Worm (Caenorhabditis elegans) whole organism, young adult: Measurements from ENCODE around the gene C25E10.12.

Experiments
- B0035.1 ChIP-seq: sonication (generic microtip); optimal IDR thresholded peaks from 2 replicates; lab custom pipeline; 2016; ENCODE audit warnings: missing genetic modification characterization, mild to moderate bottlenecking, missing compliant biosample characterization, missing genotype, missing genetic modification reagents
- C06A6.2 ChIP-seq: fragments of 200-800 bp; sonication (Bioruptor generic); conservative IDR thresholded peaks from 2 replicates; pipeline ENCODE4 v1.3.6; 2022; ENCODE audit warnings: missing genetic modification characterization, missing compliant biosample characterization
- C17E4.6 ChIP-seq: fragments of 200-800 bp; sonication (Bioruptor generic); IDR thresholded peaks from 2 replicates; pipeline ENCODE4 v1.3.6; 2022; ENCODE audit warnings: missing genetic modification reagents, missing genetic modification characterization, missing compliant biosample characterization
- D2030.7 ChIP-seq: fragments of 200-800 bp; sonication (Bioruptor generic); IDR thresholded peaks from 2 replicates; pipeline ENCODE4 v1.3.6; 2022; ENCODE audit warnings: missing genetic modification reagents, missing genetic modification characterization, missing compliant biosample characterization
- F39B2.1 ChIP-seq: fragments of 200-800 bp; sonication (Bioruptor generic); IDR thresholded peaks from 2 replicates; pipeline ENCODE4 v1.3.6; 2022; ENCODE audit warnings: missing genetic modification reagents, missing genetic modification characterization, missing compliant biosample characterization
- F52B5.7 ChIP-seq: sonication (generic microtip); optimal IDR thresholded peaks from 2 replicates; lab custom pipeline; 2016; ENCODE audit warnings: mild to moderate bottlenecking, missing genetic modification characterization, missing compliant biosample characterization
- T26A5.8 ChIP-seq: sonication (generic microtip); optimal IDR thresholded peaks from 2 replicates; lab custom pipeline; 2016; ENCODE audit warnings: missing genetic modification characterization, missing compliant biosample characterization
- Y53G8AR.9 ChIP-seq: fragments of 200-800 bp; sonication (Bioruptor generic); conservative IDR thresholded peaks from 2 replicates; pipeline ENCODE4 v1.3.6; 2022; ENCODE audit warnings: missing genetic modification reagents, missing genetic modification characterization, missing compliant biosample characterization
- attf-6 ChIP-seq: fragments of 200-800 bp; sonication (Bioruptor generic); IDR thresholded peaks from 2 replicates; pipeline ENCODE4 v1.3.6; 2022; ENCODE audit warnings: missing genetic modification reagents, missing genetic modification characterization, missing compliant biosample characterization
- cebp-1 ChIP-seq, 2 experiments: fragments of 200-800 bp in 1 of 2; sonication (Bioruptor generic) in 1 of 2; sonication (generic microtip) in 1 of 2; IDR thresholded peaks in 1 of 2; optimal IDR thresholded peaks in 1 of 2; 2 replicates each; pipeline versions ENCODE4 v1.3.6 to Lab custom; 2017 to 2022; ENCODE audit warnings: missing compliant biosample characterization in 2 of 2, missing genetic modification characterization in 2 of 2, mild to moderate bottlenecking in 1 of 2, missing genetic modification reagents in 1 of 2, moderate library complexity in 1 of 2
- ceh-91 ChIP-seq: fragments of 200-800 bp; sonication (Bioruptor generic); IDR thresholded peaks from 2 replicates; pipeline ENCODE4 v1.3.6; 2022; ENCODE audit warnings: missing genetic modification reagents, missing genetic modification characterization, missing compliant biosample characterization
- chd-7 ChIP-seq: sonication (generic microtip); optimal IDR thresholded peaks from 2 replicates; lab custom pipeline; 2016; ENCODE audit warnings: mild to moderate bottlenecking, missing genetic modification characterization, moderate library complexity, missing compliant biosample characterization
- dox-1 ChIP-seq: fragments of 200-800 bp; sonication (Bioruptor generic); IDR thresholded peaks from 2 replicates; pipeline ENCODE4 v1.3.6; 2022; ENCODE audit warnings: missing genetic modification reagents, missing genetic modification characterization, missing compliant biosample characterization
- dpl-1 ChIP-seq: fragments of 150-350 bp; optimal IDR thresholded peaks from 2 replicates; lab custom pipeline; 2014; ENCODE audit warnings: missing biosample characterization, missing genetic modification reagents, missing genetic modification characterization
- egl-44 ChIP-seq: fragments of 200-800 bp; sonication (Bioruptor generic); IDR thresholded peaks from 2 replicates; pipeline ENCODE4 v1.3.6; 2022; ENCODE audit warnings: missing genetic modification reagents, missing genetic modification characterization, missing compliant biosample characterization
- egrh-3 ChIP-seq: fragments of 200-800 bp; sonication (Bioruptor generic); IDR thresholded peaks from 2 replicates; pipeline ENCODE4 v1.3.6; 2022; ENCODE audit warnings: missing genetic modification reagents, missing genetic modification characterization, missing compliant biosample characterization
- ekl-4 ChIP-seq: fragments of 200-800 bp; sonication (Bioruptor generic); IDR thresholded peaks from 2 replicates; pipeline ENCODE4 v1.3.6; 2022; ENCODE audit warnings: missing genetic modification reagents, missing genetic modification characterization, missing compliant biosample characterization
- gei-17 ChIP-seq: fragments of 200-800 bp; sonication (Bioruptor generic); optimal IDR thresholded peaks from 2 replicates; lab custom pipeline; 2018; ENCODE audit warnings: mild to moderate bottlenecking, missing genetic modification characterization, missing compliant biosample characterization
- hlh-12 ChIP-seq: sonication (generic microtip); optimal IDR thresholded peaks from 2 replicates; lab custom pipeline; 2016; ENCODE audit warnings: missing genetic modification characterization, missing compliant biosample characterization
- lag-1 ChIP-seq: fragments of 200-800 bp; sonication (Bioruptor generic); IDR thresholded peaks from 2 replicates; pipeline ENCODE4 v1.3.6; 2022; ENCODE audit warnings: missing genetic modification reagents, missing genetic modification characterization, missing compliant biosample characterization
- lir-1 ChIP-seq: fragments of 200-800 bp; sonication (Bioruptor generic); conservative IDR thresholded peaks from 2 replicates; pipeline ENCODE4 v1.3.6; 2022; ENCODE audit warnings: missing genetic modification reagents, missing genetic modification characterization, missing compliant biosample characterization
- madf-6 ChIP-seq: fragments of 200-800 bp; sonication (Bioruptor generic); IDR thresholded peaks from 2 replicates; pipeline ENCODE4 v1.3.6; 2022; ENCODE audit warnings: missing genetic modification reagents, missing genetic modification characterization, missing compliant biosample characterization
- mel-28 ChIP-seq: sonication (generic microtip); optimal IDR thresholded peaks from 2 replicates; lab custom pipeline; 2016; ENCODE audit warnings: borderline replicate concordance, mild to moderate bottlenecking, missing genetic modification characterization, missing compliant biosample characterization
- mes-4 ChIP-seq: sonication (generic microtip); optimal IDR thresholded peaks from 2 replicates; lab custom pipeline; 2016; ENCODE audit warnings: missing genotype, missing genetic modification characterization, missing compliant biosample characterization
- nfya-1 ChIP-seq: sonication (generic microtip); optimal IDR thresholded peaks from 2 replicates; lab custom pipeline; 2017; ENCODE audit warnings: antibody characterized with exemption, missing compliant biosample characterization, missing genetic modification characterization, borderline replicate concordance; ENCODE audit not compliant: insufficient read depth
- nhr-179 ChIP-seq: sonication (generic microtip); optimal IDR thresholded peaks from 2 replicates; lab custom pipeline; 2016; ENCODE audit warnings: mild to moderate bottlenecking, missing genetic modification characterization, missing compliant biosample characterization
- snpc-1.1 ChIP-seq: sonication (generic microtip); optimal IDR thresholded peaks from 2 replicates; lab custom pipeline; 2017; ENCODE audit warnings: missing genetic modification characterization, mild to moderate bottlenecking, missing compliant biosample characterization, antibody characterized with exemption, moderate library complexity, missing genotype, missing genetic modification reagents; ENCODE audit not compliant: insufficient read depth
- snpc-4 ChIP-seq, 5 experiments: fragments of 150-350 bp in 1 of 5; sonication (generic microtip) in 4 of 5; optimal IDR thresholded peaks; 2 replicates each; lab custom pipeline; 2014 to 2018; ENCODE audit warnings: missing genetic modification characterization in 5 of 5, missing biosample characterization in 3 of 5, antibody characterized with exemption in 2 of 5, mild to moderate bottlenecking in 2 of 5, missing compliant biosample characterization in 2 of 5, missing genotype in 2 of 5, moderate library complexity in 2 of 5, missing genetic modification reagents in 1 of 5
- unc-130 ChIP-seq: sonication (generic microtip); optimal IDR thresholded peaks from 2 replicates; lab custom pipeline; 2016; ENCODE audit warnings: missing genetic modification reagents, missing genetic modification characterization, missing compliant biosample characterization
- xnd-1 ChIP-seq: sonication (generic microtip); optimal IDR thresholded peaks from 2 replicates; lab custom pipeline; 2016; ENCODE audit warnings: missing genotype, missing genetic modification reagents, missing genetic modification characterization, missing compliant biosample characterization
- zim-3 ChIP-seq: sonication (generic microtip); optimal IDR thresholded peaks from 2 replicates; lab custom pipeline; 2017; ENCODE audit warnings: mild to moderate bottlenecking, missing genetic modification characterization, moderate library complexity, missing compliant biosample characterization
- ztf-18 ChIP-seq: sonication (generic microtip); optimal IDR thresholded peaks from 2 replicates; lab custom pipeline; 2016; ENCODE audit warnings: missing genotype, mild to moderate bottlenecking, missing genetic modification characterization, missing compliant biosample characterization
- ztf-25 ChIP-seq: fragments of 200-800 bp; sonication (Bioruptor generic); IDR thresholded peaks from 2 replicates; pipeline ENCODE4 v1.3.6; 2022; ENCODE audit warnings: missing genetic modification reagents, missing genetic modification characterization, missing compliant biosample characterization
- ztf-28 ChIP-seq: fragments of 200-800 bp; sonication (Bioruptor generic); IDR thresholded peaks from 2 replicates; pipeline ENCODE4 v1.3.6; 2022; ENCODE audit warnings: missing genetic modification reagents, missing genetic modification characterization, missing compliant biosample characterization

The C25E10.12 gene

DNA sequence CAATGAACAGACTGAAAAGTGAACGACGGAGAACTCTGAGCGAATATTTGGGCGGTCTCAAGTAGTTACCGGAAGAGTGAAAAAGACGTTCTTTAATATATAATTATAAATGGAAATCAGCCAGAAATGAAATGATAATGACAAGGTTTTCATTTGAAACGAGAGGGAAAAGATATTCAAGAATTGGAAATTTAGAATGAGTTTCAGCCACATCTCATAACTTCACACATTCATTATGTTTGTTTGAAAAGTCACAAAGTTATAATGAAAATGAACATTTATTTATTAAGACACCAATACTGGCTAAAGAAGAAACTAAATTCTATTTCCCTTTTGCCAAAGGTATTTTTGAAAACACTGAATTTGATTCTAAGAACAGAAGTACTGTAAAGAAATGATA is 11.1 kb downstream of the C25E10.12 start, which contains the start of gene C25E10.7:
Gene C25E10.7, minus strand, starts transcription at position 101 of the 400 bp plus-strand sequence.
- TF ChIP-seq attf-6 (GFP tag; lab: Robert Waterston, UW) (no peak), C17E4.6 (GFP tag; lab: Robert Waterston, UW) (no peak), T26A5.8 (no peak), xnd-1 (tag; lab: Kevin White, UChicago) (no peak), hlh-12 (tag; lab: Kevin White, UChicago) (no peak), mes-4 (no peak), dpl-1 (GFP tag; lab: Kevin White, UChicago) (no peak), cebp-1 (GFP tag; IDR thresholded peaks at IDR 0.05; lab: Robert Waterston, UW) (no peak), cebp-1 (tag; optimal IDR thresholded peaks at IDR 0.05; lab: Kevin White, UChicago) (no peak), ceh-91 (GFP tag; lab: Robert Waterston, UW) (no peak), ztf-18 (tag; lab: Kevin White, UChicago) (no peak), dox-1 (no peak)

DNA sequence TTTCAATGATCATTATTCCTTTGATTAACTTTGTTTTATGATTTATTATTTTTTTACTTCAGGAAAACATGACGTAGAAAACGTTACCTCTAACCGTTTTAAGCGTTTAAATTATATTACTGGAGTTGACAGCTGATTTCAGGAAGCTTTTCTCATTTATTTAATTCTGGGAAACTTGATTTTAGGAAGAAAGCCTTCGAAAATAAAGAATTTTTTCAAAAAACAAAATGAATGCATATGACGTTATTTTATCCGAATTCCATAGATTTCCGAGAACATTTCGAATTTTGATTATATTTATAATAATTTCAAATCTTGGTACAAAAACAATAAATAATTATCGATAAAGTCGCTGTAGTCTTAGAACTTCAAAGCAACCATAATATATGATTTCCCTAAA is 13.0 kb downstream of the C25E10.12 start:
- TF ChIP-seq lag-1 (GFP tag; lab: Robert Waterston, UW): no peak

DNA sequence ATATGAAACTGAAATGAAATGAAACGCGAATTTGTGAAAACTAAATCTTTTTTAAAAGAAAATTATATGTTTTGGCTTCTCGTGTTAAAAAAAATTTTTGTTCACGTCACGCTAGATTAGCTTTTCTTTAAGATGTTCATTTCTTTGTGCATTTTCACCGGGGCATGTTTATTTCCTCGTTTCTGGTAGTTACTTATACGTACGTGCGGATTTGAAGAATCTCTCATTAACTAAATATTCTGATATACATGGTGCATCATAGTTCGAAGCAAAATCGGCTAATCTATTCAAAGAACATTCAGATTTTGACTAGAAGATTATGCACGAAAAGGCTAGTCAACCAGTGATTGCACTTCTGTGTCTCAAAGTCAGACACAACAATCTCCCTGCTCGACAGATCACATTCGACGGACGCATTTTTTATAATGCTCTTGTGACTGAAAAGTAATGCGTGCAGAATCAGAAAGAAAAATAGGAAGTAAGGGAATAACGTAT is 14.6 kb downstream of the C25E10.12 start, which contains the start of gene C25E10.17:
Gene C25E10.17, minus strand, starts transcription at position 51 of the 495 bp plus-strand sequence.
- TF ChIP-seq unc-130 (GFP tag; lab: Kevin White, UChicago) (no peak), D2030.7 (GFP tag; lab: Robert Waterston, UW) (no peak), snpc-4 (GFP tag; optimal IDR thresholded peaks at IDR 0.05; lab: Kevin White, UChicago) (no peak), snpc-4 (tag; optimal IDR thresholded peaks at IDR 0.05; lab: Kevin White, UChicago) (no peak), nhr-179 (no peak), Y53G8AR.9 (no peak), C17E4.6 (GFP tag; lab: Robert Waterston, UW) (no peak), gei-17 (GFP tag; lab: Kevin White, UChicago) (no peak), madf-6 (GFP tag; lab: Robert Waterston, UW) (no peak), C06A6.2 (GFP tag; lab: Robert Waterston, UW) (no peak), F39B2.1 (GFP tag; lab: Robert Waterston, UW) (no peak)

DNA sequence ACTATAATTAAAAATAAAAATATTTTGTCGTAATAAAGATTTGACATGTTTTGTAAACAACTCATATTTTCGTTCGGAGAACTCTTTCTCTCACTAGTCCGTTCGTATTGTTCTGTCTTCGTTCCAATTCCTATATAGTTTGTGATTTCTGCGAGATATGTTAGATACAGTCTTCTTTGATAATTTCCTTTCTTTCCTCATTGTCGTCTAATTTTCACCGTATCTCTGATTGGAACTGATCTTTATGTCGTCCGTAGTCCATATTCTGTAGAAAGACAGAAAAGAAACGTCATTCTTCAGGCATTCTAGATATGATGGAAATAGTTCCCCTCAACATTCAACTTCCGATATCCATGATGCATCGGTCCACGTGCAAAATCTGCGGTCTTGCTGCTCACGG is 17.4 kb downstream of the C25E10.12 start, which contains the start of gene nhr-30:
Gene nhr-30, plus strand, starts transcription at position 301 of the 400 bp plus-strand sequence.
- TF ChIP-seq ztf-28 (GFP tag; lab: Robert Waterston, UW) (no peak), mel-28 (no peak), snpc-1.1 (no peak), zim-3 (tag; lab: Kevin White, UChicago) (no peak), ztf-25 (GFP tag; lab: Robert Waterston, UW) (no peak), egl-44 (GFP tag; lab: Robert Waterston, UW) (no peak), egrh-3 (no peak), chd-7 (tag; lab: Kevin White, UChicago) (no peak), lir-1 (GFP tag; lab: Robert Waterston, UW) (no peak), B0035.1 (no peak), nfya-1 (no peak), ekl-4 (no peak), F52B5.7 (tag; lab: Kevin White, UChicago) (no peak)
